Worm (Caenorhabditis elegans) whole organism, L2 larva: ENCODE measurements around the gene K09C8.7.

ENCODE experiments used
- C34F6.9 ChIP-seq: fragments of 150-350 bp; optimal IDR thresholded peaks from 2 replicates; lab custom pipeline; 2014; ENCODE audit warnings: missing biosample characterization, missing genetic modification characterization
- F13H6.1 ChIP-seq: sonication (generic microtip); optimal IDR thresholded peaks from 2 replicates; lab custom pipeline; 2016; ENCODE audit warnings: missing genetic modification characterization, missing compliant biosample characterization
- Y55F3AM.14 ChIP-seq: fragments of 200-800 bp; sonication (Bioruptor generic); optimal IDR thresholded peaks from 2 replicates; lab custom pipeline; 2018; ENCODE audit warnings: mild to moderate bottlenecking, missing genetic modification characterization, missing compliant biosample characterization
- ZK546.5 ChIP-seq: sonication (generic microtip); optimal IDR thresholded peaks from 2 replicates; lab custom pipeline; 2017; ENCODE audit warnings: missing biosample characterization, missing genetic modification characterization
- alr-1 ChIP-seq: fragments of 150-350 bp; optimal IDR thresholded peaks from 2 replicates; lab custom pipeline; 2014; ENCODE audit warnings: missing biosample characterization, missing genetic modification characterization
- ama-1 ChIP-seq: fragments of 150-350 bp; optimal IDR thresholded peaks from 2 replicates; lab custom pipeline; 2018; ENCODE audit warnings: inconsistent platforms
- blmp-1 ChIP-seq: sonication (generic microtip); optimal IDR thresholded peaks from 2 replicates; lab custom pipeline; 2017; ENCODE audit warnings: missing genetic modification characterization, mild to moderate bottlenecking, missing compliant biosample characterization, antibody characterized with exemption, moderate library complexity; ENCODE audit not compliant: insufficient read depth
- ceh-16 ChIP-seq: fragments of 150-350 bp; optimal IDR thresholded peaks from 2 replicates; lab custom pipeline; 2014; ENCODE audit warnings: missing biosample characterization, missing genetic modification characterization
- crh-2 ChIP-seq: sonication (generic microtip); optimal IDR thresholded peaks from 2 replicates; lab custom pipeline; 2017; ENCODE audit warnings: missing biosample characterization, missing genetic modification characterization
- dmd-4 ChIP-seq: sonication (generic microtip); optimal IDR thresholded peaks from 2 replicates; lab custom pipeline; 2017; ENCODE audit warnings: missing biosample characterization, missing genetic modification characterization
- egl-27 ChIP-seq: sonication (generic microtip); optimal IDR thresholded peaks from 3 replicates; lab custom pipeline; 2017; ENCODE audit warnings: missing biosample characterization, missing genetic modification reagents, missing genetic modification characterization
- elt-1 ChIP-seq: fragments of 150-350 bp; optimal IDR thresholded peaks from 2 replicates; lab custom pipeline; 2014; ENCODE audit warnings: missing biosample characterization, missing genetic modification characterization
- elt-3 ChIP-seq: sonication (generic microtip); optimal IDR thresholded peaks from 2 replicates; lab custom pipeline; 2017; ENCODE audit warnings: missing biosample characterization, missing genetic modification characterization
- gmeb-1 ChIP-seq: fragments of 150-350 bp; optimal IDR thresholded peaks from 2 replicates; lab custom pipeline; 2014; ENCODE audit warnings: missing biosample characterization, missing genetic modification characterization
- lin-11 ChIP-seq: fragments of 150-350 bp; sonication (generic microtip); optimal IDR thresholded peaks from 2 replicates; lab custom pipeline; 2014; ENCODE audit warnings: missing biosample characterization, missing genetic modification characterization, inconsistent platforms, mixed read lengths
- mab-5 ChIP-seq: fragments of 150-350 bp; optimal IDR thresholded peaks from 2 replicates; lab custom pipeline; 2014; ENCODE audit warnings: missing biosample characterization, missing genetic modification characterization
- mbf-1 ChIP-seq: sonication (generic microtip); optimal IDR thresholded peaks from 2 replicates; lab custom pipeline; 2017; ENCODE audit warnings: missing biosample characterization, missing genetic modification characterization
- nhr-11 ChIP-seq: fragments of 150-350 bp; optimal IDR thresholded peaks from 2 replicates; lab custom pipeline; 2014; ENCODE audit warnings: missing biosample characterization, missing genetic modification characterization
- nhr-12 ChIP-seq: fragments of 150-350 bp; optimal IDR thresholded peaks from 2 replicates; lab custom pipeline; 2014; ENCODE audit warnings: missing biosample characterization, missing genetic modification characterization
- nhr-129 ChIP-seq: fragments of 150-350 bp; optimal IDR thresholded peaks from 2 replicates; lab custom pipeline; 2014; ENCODE audit warnings: missing biosample characterization, missing genetic modification characterization
- nhr-21 ChIP-seq: fragments of 150-350 bp; optimal IDR thresholded peaks from 2 replicates; lab custom pipeline; 2014; ENCODE audit warnings: missing biosample characterization, missing genetic modification characterization
- nhr-237 ChIP-seq: fragments of 150-350 bp; optimal IDR thresholded peaks from 2 replicates; lab custom pipeline; 2014; ENCODE audit warnings: missing biosample characterization, missing genetic modification characterization
- nhr-25 ChIP-seq: fragments of 150-350 bp; sonication (generic microtip); optimal IDR thresholded peaks from 3 replicates; lab custom pipeline; 2014; ENCODE audit warnings: missing biosample characterization, missing genetic modification characterization
- nhr-6 ChIP-seq: fragments of 150-350 bp; optimal IDR thresholded peaks from 2 replicates; lab custom pipeline; 2014; ENCODE audit warnings: missing biosample characterization, missing genetic modification characterization
- peb-1 ChIP-seq: fragments of 150-350 bp; optimal IDR thresholded peaks from 2 replicates; lab custom pipeline; 2014; ENCODE audit warnings: missing biosample characterization, missing genetic modification characterization
- sem-4 ChIP-seq: fragments of 150-350 bp; optimal IDR thresholded peaks from 2 replicates; lab custom pipeline; 2014; ENCODE audit warnings: missing biosample characterization, missing genetic modification reagents, missing genetic modification characterization
- skn-1 ChIP-seq: sonication (generic microtip); optimal IDR thresholded peaks from 2 replicates; lab custom pipeline; 2017; ENCODE audit warnings: missing biosample characterization, missing genetic modification characterization
- sma-3 ChIP-seq: sonication (generic microtip); optimal IDR thresholded peaks from 2 replicates; lab custom pipeline; 2016; ENCODE audit warnings: missing genetic modification reagents, missing genetic modification characterization, missing compliant biosample characterization
- sma-9 ChIP-seq, 2 experiments: fragments of 150-350 bp in 1 of 2; sonication (generic microtip) in 1 of 2; optimal IDR thresholded peaks; 2 replicates each; lab custom pipeline; 2014 to 2016; ENCODE audit warnings: missing genetic modification characterization in 2 of 2, mild to moderate bottlenecking in 1 of 2, missing biosample characterization in 1 of 2, missing compliant biosample characterization in 1 of 2, missing genetic modification reagents in 1 of 2, moderate library complexity in 1 of 2
- snpc-4 ChIP-seq: fragments of 150-350 bp; optimal IDR thresholded peaks from 2 replicates; lab custom pipeline; 2014; ENCODE audit warnings: missing biosample characterization, missing genetic modification characterization
- unc-55 ChIP-seq: fragments of 150-350 bp; sonication (generic microtip); optimal IDR thresholded peaks from 3 replicates; lab custom pipeline; 2014; ENCODE audit warnings: missing biosample characterization, missing genetic modification reagents, missing genetic modification characterization
- unc-62 ChIP-seq: fragments of 150-350 bp; optimal IDR thresholded peaks from 2 replicates; lab custom pipeline; 2014; ENCODE audit warnings: missing biosample characterization, missing genetic modification reagents, missing genetic modification characterization
- zag-1 ChIP-seq: fragments of 150-350 bp; optimal IDR thresholded peaks from 2 replicates; lab custom pipeline; 2014; ENCODE audit warnings: missing biosample characterization, missing genetic modification characterization
- ztf-1 ChIP-seq: fragments of 200-800 bp; sonication (Bioruptor generic); conservative IDR thresholded peaks from 2 replicates; pipeline ENCODE4 v1.3.6; 2022; ENCODE audit warnings: missing genetic modification characterization, missing compliant biosample characterization
- ztf-4 ChIP-seq: fragments of 150-350 bp; optimal IDR thresholded peaks from 2 replicates; lab custom pipeline; 2014; ENCODE audit warnings: missing biosample characterization, missing genetic modification characterization

K09C8.7 gene

ce11 chrX:10951168-10951567, at the start of gene K09C8.7:
Gene K09C8.7, minus strand, starts transcription at chrX:10951393.
- no peak for TF ChIP-seq unc-55 (GFP tag; lab: Kevin White, UChicago)
- no peak for TF ChIP-seq C34F6.9 (tag; lab: Kevin White, UChicago)
- no peak for TF ChIP-seq nhr-25
- no peak for TF ChIP-seq elt-1 (tag; lab: Kevin White, UChicago)
- TF ChIP-seq egl-27 (tag; lab: Kevin White, UChicago), result no peak
- no peak for TF ChIP-seq gmeb-1 (tag; lab: Kevin White, UChicago)
- TF ChIP-seq ztf-4, result no peak
- no peak for TF ChIP-seq ceh-16
- TF ChIP-seq skn-1, result no peak
- no peak for TF ChIP-seq mbf-1 (tag; lab: Kevin White, UChicago)
- no peak for TF ChIP-seq Y55F3AM.14 (GFP tag; lab: Kevin White, UChicago)
- TF ChIP-seq elt-3 (tag; lab: Kevin White, UChicago), result no peak
- TF ChIP-seq peb-1 (tag; lab: Kevin White, UChicago), result no peak
- no peak for TF ChIP-seq F13H6.1 (tag; lab: Kevin White, UChicago)
- no peak for TF ChIP-seq ztf-1
- no peak for TF ChIP-seq blmp-1 (tag; lab: Kevin White, UChicago)
- no peak for TF ChIP-seq nhr-11 (tag; lab: Kevin White, UChicago)
- no peak for TF ChIP-seq sem-4 (tag; lab: Kevin White, UChicago)
- no peak for TF ChIP-seq nhr-6

DNA sequence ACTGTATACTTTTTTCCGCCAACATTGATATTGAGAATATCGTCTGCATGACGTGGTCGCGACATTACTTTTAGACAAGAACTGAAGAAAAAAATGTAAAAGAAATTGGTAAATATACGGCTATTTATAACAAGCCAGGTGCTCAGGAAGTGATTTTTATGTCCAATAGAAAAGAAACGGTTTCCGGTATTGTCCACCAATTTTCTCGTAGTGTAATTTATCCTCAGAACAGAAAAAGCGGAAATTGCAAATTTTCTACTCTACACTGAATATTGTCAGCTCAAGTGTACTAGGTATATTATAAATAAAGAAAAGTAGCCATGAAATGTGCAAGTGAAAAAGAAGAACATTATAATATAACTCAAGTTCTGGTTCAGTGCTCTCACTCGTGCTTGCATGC, 48.0 kb upstream of the K09C8.7 start, which contains the start of gene F59F3.6:
TSS of gene F59F3.6 (minus strand) at position 101 of the 400 bp plus-strand sequence.
- TF ChIP-seq nhr-129 (tag; lab: Kevin White, UChicago) (no peak), C34F6.9 (tag; lab: Kevin White, UChicago) (no peak), sem-4 (tag; lab: Kevin White, UChicago) (no peak), ama-1 (no peak), nhr-237 (tag; lab: Kevin White, UChicago) (no peak), nhr-21 (no peak), ZK546.5 (tag; lab: Kevin White, UChicago) (no peak), dmd-4 (tag; lab: Kevin White, UChicago) (no peak), egl-27 (tag; lab: Kevin White, UChicago) (no peak), mab-5 (tag; lab: Kevin White, UChicago) (no peak), nhr-12 (no peak), peb-1 (tag; lab: Kevin White, UChicago) (no peak), skn-1 (no peak), lin-11 (no peak), ztf-1 (no peak), snpc-4 (no peak), ztf-4 (no peak), Y55F3AM.14 (GFP tag; lab: Kevin White, UChicago) (no peak)

- no peak for TF ChIP-seq Y55F3AM.14 (GFP tag; lab: Kevin White, UChicago)
- TF ChIP-seq alr-1 (tag; lab: Kevin White, UChicago), result no peak
- no peak for TF ChIP-seq egl-27 (tag; lab: Kevin White, UChicago)
- no peak for TF ChIP-seq lin-11
- no peak for TF ChIP-seq nhr-12
- no peak for TF ChIP-seq sma-9 (GFP tag; optimal IDR thresholded peaks at IDR 0.05; lab: Kevin White, UChicago)
- TF ChIP-seq sma-9 (tag; optimal IDR thresholded peaks at IDR 0.05; lab: Kevin White, UChicago), result no peak
- TF ChIP-seq elt-1 (tag; lab: Kevin White, UChicago), result no peak
- TF ChIP-seq dmd-4 (tag; lab: Kevin White, UChicago), result no peak
- no peak for TF ChIP-seq crh-2
- TF ChIP-seq sma-3 (GFP tag; lab: Kevin White, UChicago), result no peak
- no peak for TF ChIP-seq unc-62
- TF ChIP-seq ztf-1, result no peak
These were observed 41.0 kb upstream of the K09C8.7 start, which contains the start of gene ver-3 for ce11 chrX:10992177-10992576. Gene ver-3, plus strand, starts transcription at chrX:10992477.

DNA sequence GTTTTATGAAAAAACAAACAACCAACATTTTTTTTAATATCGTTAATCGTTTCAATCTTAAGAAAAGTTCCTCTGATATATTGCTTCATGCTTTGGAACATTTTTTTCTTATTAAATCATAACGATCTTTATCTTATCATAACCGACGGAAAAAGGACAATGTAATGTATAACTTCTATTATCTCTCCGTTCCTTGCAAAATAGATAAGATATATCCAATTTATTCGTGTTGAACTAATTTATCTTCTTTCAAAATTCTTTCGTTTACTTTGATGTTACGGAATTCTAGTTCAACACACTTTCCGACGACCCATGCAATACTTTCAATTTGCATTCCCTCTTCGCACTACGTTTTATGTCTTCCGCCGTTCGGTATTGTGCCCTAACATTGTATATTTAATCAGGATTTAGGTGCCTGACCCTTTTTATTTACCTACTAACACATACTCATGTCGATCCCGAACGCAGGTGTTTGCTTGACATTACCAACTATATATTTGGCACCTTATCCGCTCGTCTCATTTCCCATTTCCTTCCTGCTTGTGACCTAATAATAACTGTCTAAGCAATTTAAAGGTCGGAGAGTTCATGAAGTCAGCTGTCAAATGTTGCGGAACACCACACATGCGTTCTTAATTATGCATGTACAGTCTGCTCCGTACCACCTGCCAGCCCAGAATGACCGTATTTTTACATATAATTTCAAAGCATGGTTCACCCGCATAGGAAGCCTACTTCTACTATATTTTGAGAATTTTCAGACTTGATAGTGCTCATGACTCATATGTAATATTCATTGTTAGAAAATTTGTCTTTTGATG, 40.4 kb upstream of the K09C8.7 start:
- TF ChIP-seq Y55F3AM.14 (GFP tag; lab: Kevin White, UChicago) (no peak), peb-1 (tag; lab: Kevin White, UChicago) (no peak), unc-62 (no peak), unc-55 (GFP tag; lab: Kevin White, UChicago) (no peak), zag-1 (tag; lab: Kevin White, UChicago) (no peak)
- TF ChIP-seq, all 48 proteins: peak for 0
